Fruit fly (Drosophila melanogaster) whole organism, embryonic: ENCODE measurements around the gene Grd.
A peak's percentile ranks its signal among the peaks of the same experiment; 100 is the strongest.

Experiments
- Awh ChIP-seq: fragments of 200-800 bp; sonication (Bioruptor generic); IDR thresholded peaks from 2 replicates; pipeline ENCODE4, ENCODE4 v1.3.6; 2022; ENCODE audit warnings: missing biosample characterization, missing genetic modification characterization
- B-H1 ChIP-seq: fragments of 200-800 bp; sonication (Bioruptor generic); IDR thresholded peaks from 3 replicates; pipeline ENCODE4 v1.3.6; 2022; ENCODE audit warnings: missing biosample characterization, missing genetic modification characterization
- Bgb ChIP-seq: fragments of 200-800 bp; sonication (Bioruptor generic); IDR thresholded peaks from 2 replicates; pipeline ENCODE4 v1.3.6; 2022; ENCODE audit warnings: missing biosample characterization, missing genetic modification characterization; ENCODE audit not compliant: partially characterized antibody
- CG11504 ChIP-seq: fragments of 200-800 bp; sonication (Bioruptor generic); optimal IDR thresholded peaks from 3 replicates; lab custom pipeline; 2019; ENCODE audit warnings: missing biosample characterization, mild to moderate bottlenecking, missing genetic modification characterization, moderate library complexity
- CG12071 ChIP-seq: fragments of 200-800 bp; sonication (Bioruptor generic); optimal IDR thresholded peaks from 3 replicates; lab custom pipeline; 2018; ENCODE audit warnings: missing biosample characterization, mild to moderate bottlenecking, missing genetic modification characterization
- CG12299 ChIP-seq: fragments of 200-800 bp; sonication (Bioruptor generic); optimal IDR thresholded peaks from 2 replicates; lab custom pipeline; 2018; ENCODE audit warnings: missing biosample characterization, mild to moderate bottlenecking, missing genetic modification characterization
- CG13775 ChIP-seq: fragments of 200-800 bp; sonication (Bioruptor generic); optimal IDR thresholded peaks from 3 replicates; lab custom pipeline; 2017; ENCODE audit warnings: missing biosample characterization, mild to moderate bottlenecking, missing genetic modification characterization
- CG14014 ChIP-seq: fragments of 200-800 bp; sonication (Bioruptor generic); IDR thresholded peaks from 2 replicates; pipeline ENCODE4 v1.3.6; 2022; ENCODE audit warnings: missing biosample characterization, missing genetic modification characterization
- CG14441 ChIP-seq: fragments of 200-800 bp; sonication (Bioruptor generic); IDR thresholded peaks from 2 replicates; pipeline ENCODE4 v1.3.6; 2022; ENCODE audit warnings: missing biosample characterization, missing genetic modification characterization
- CG15073 ChIP-seq: fragments of 200-800 bp; sonication (Bioruptor generic); optimal IDR thresholded peaks from 2 replicates; lab custom pipeline; 2016; ENCODE audit warnings: missing biosample characterization, missing genetic modification characterization
- CG17385 ChIP-seq: fragments of 200-800 bp; sonication (Bioruptor generic); optimal IDR thresholded peaks from 3 replicates; lab custom pipeline; 2018; ENCODE audit warnings: missing biosample characterization, mild to moderate bottlenecking, missing genetic modification characterization
- CG17568 ChIP-seq: fragments of 200-800 bp; sonication (Bioruptor generic); optimal IDR thresholded peaks from 2 replicates; lab custom pipeline; 2018; ENCODE audit warnings: missing biosample characterization, mild to moderate bottlenecking, missing genetic modification characterization, moderate library complexity
- CG1832 ChIP-seq: fragments of 200-800 bp; sonication (Bioruptor generic); optimal IDR thresholded peaks from 2 replicates; lab custom pipeline; 2017; ENCODE audit warnings: missing biosample characterization, mild to moderate bottlenecking, missing genetic modification characterization, inconsistent platforms
- CG2889 ChIP-seq: fragments of 200-800 bp; sonication (Bioruptor generic); IDR thresholded peaks from 3 replicates; pipeline ENCODE4 v1.3.6; 2022; ENCODE audit warnings: missing biosample characterization, missing genetic modification characterization
- CG31365 ChIP-seq: fragments of 200-800 bp; sonication (Bioruptor generic); optimal IDR thresholded peaks from 2 replicates; lab custom pipeline; 2018; ENCODE audit warnings: missing biosample characterization, mild to moderate bottlenecking, missing genetic modification characterization
- CG32772 ChIP-seq: fragments of 200-800 bp; sonication (Bioruptor generic); IDR thresholded peaks from 2 replicates; pipeline ENCODE4 v1.3.6; 2022; ENCODE audit warnings: missing biosample characterization, missing genetic modification characterization
- CG3281 ChIP-seq: fragments of 200-800 bp; sonication (Bioruptor generic); optimal IDR thresholded peaks from 3 replicates; lab custom pipeline; 2017; ENCODE audit warnings: missing biosample characterization, mild to moderate bottlenecking, missing genetic modification characterization
- CG4707 ChIP-seq: fragments of 200-800 bp; sonication (Bioruptor generic); optimal IDR thresholded peaks from 2 replicates; lab custom pipeline; 2018; ENCODE audit warnings: missing biosample characterization, mild to moderate bottlenecking, missing genetic modification characterization, moderate library complexity
- CG4730 ChIP-seq: fragments of 200-800 bp; sonication (Bioruptor generic); IDR thresholded peaks from 2 replicates; pipeline ENCODE4 v1.3.6; 2022; ENCODE audit warnings: missing biosample characterization, missing genetic modification characterization
- CG4854 ChIP-seq: fragments of 200-800 bp; sonication (Bioruptor generic); optimal IDR thresholded peaks from 2 replicates; lab custom pipeline; 2016; ENCODE audit warnings: missing biosample characterization, missing genetic modification characterization, inconsistent platforms
- CG6813 ChIP-seq: fragments of 200-800 bp; sonication (Bioruptor generic); optimal IDR thresholded peaks from 2 replicates; lab custom pipeline; 2017; ENCODE audit warnings: missing biosample characterization, missing genetic modification characterization, mild to moderate bottlenecking, moderate library complexity, missing genetic modification reagents
- CG7745 ChIP-seq: fragments of 200-800 bp; sonication (Bioruptor generic); optimal IDR thresholded peaks from 2 replicates; lab custom pipeline; 2018; ENCODE audit warnings: missing biosample characterization, mild to moderate bottlenecking, missing genetic modification characterization, moderate library complexity
- CG7987 ChIP-seq: fragments of 200-800 bp; sonication (Bioruptor generic); optimal IDR thresholded peaks from 2 replicates; lab custom pipeline; 2018; ENCODE audit warnings: missing biosample characterization, mild to moderate bottlenecking, missing genetic modification characterization, moderate library complexity
- CG8924 ChIP-seq: fragments of 200-800 bp; optimal IDR thresholded peaks from 3 replicates; lab custom pipeline; 2019; ENCODE audit warnings: missing biosample characterization, mild to moderate bottlenecking, missing genetic modification characterization, moderate library complexity
- D19B ChIP-seq: fragments of 200-800 bp; sonication (Bioruptor generic); optimal IDR thresholded peaks from 2 replicates; lab custom pipeline; 2017; ENCODE audit warnings: missing biosample characterization, mild to moderate bottlenecking, missing genetic modification characterization
- Dad ChIP-seq: fragments of 200-800 bp; sonication (Bioruptor generic); optimal IDR thresholded peaks from 3 replicates; lab custom pipeline; 2016; ENCODE audit warnings: missing biosample characterization, missing genetic modification characterization
- HHEX ChIP-seq: fragments of 200-800 bp; sonication (Bioruptor generic); optimal IDR thresholded peaks from 3 replicates; lab custom pipeline; 2017; ENCODE audit warnings: missing biosample characterization, mild to moderate bottlenecking, missing genetic modification characterization, missing genetic modification reagents
- Hand ChIP-seq: fragments of 200-800 bp; sonication (Bioruptor generic); optimal IDR thresholded peaks from 2 replicates; lab custom pipeline; 2017; ENCODE audit warnings: mild to moderate bottlenecking, missing biosample characterization, missing genetic modification reagents, missing genetic modification characterization
- Hr3 ChIP-seq: fragments of 200-800 bp; sonication (Bioruptor generic); optimal IDR thresholded peaks from 3 replicates; lab custom pipeline; 2016; ENCODE audit warnings: missing biosample characterization, missing genetic modification characterization
- MTF-1 ChIP-seq: fragments of 200-800 bp; sonication (Bioruptor generic); optimal IDR thresholded peaks from 2 replicates; lab custom pipeline; 2018; ENCODE audit warnings: missing biosample characterization, mild to moderate bottlenecking, missing genetic modification characterization, borderline replicate concordance
- Mrtf ChIP-seq: fragments of 200-800 bp; sonication (Bioruptor generic); IDR thresholded peaks from 3 replicates; pipeline ENCODE4 v1.3.6; 2022; ENCODE audit warnings: missing biosample characterization, missing genetic modification characterization
- Nf-YC ChIP-seq: fragments of 200-800 bp; optimal IDR thresholded peaks from 3 replicates; lab custom pipeline; 2019; ENCODE audit warnings: missing biosample characterization, mild to moderate bottlenecking, missing genetic modification characterization, moderate library complexity
- Optix ChIP-seq: fragments of 200-800 bp; sonication (Bioruptor generic); IDR thresholded peaks from 3 replicates; pipeline ENCODE4 v1.3.6; 2022; ENCODE audit warnings: missing biosample characterization, missing genetic modification characterization
- amos ChIP-seq: fragments of 200-800 bp; sonication (Bioruptor generic); IDR thresholded peaks from 2 replicates; pipeline ENCODE4 v1.3.6; 2022; ENCODE audit warnings: missing biosample characterization, missing genetic modification characterization; ENCODE audit not compliant: partially characterized antibody
- bab2 ChIP-seq: fragments of 200-800 bp; sonication (Bioruptor generic); optimal IDR thresholded peaks from 2 replicates; lab custom pipeline; 2016; ENCODE audit warnings: missing biosample characterization, missing genetic modification characterization
- bbx ChIP-seq: fragments of 200-800 bp; sonication (Bioruptor generic); IDR thresholded peaks from 2 replicates; pipeline ENCODE4 v1.3.6; 2022; ENCODE audit warnings: missing biosample characterization, missing genetic modification characterization; ENCODE audit not compliant: partially characterized antibody
- bcd ChIP-seq: fragments of 200-800 bp; sonication (Bioruptor generic); optimal IDR thresholded peaks from 2 replicates; lab custom pipeline; 2017; ENCODE audit warnings: missing biosample characterization, mild to moderate bottlenecking, missing genetic modification characterization
- chm ChIP-seq: fragments of 200-800 bp; sonication (Bioruptor generic); IDR thresholded peaks from 2 replicates; pipeline ENCODE4 v1.3.6; 2022; ENCODE audit warnings: missing biosample characterization, missing genetic modification characterization
- cwo ChIP-seq: fragments of 200-800 bp; sonication (Bioruptor generic); optimal IDR thresholded peaks from 3 replicates; lab custom pipeline; 2017; ENCODE audit warnings: missing biosample characterization, missing genetic modification characterization, mild to moderate bottlenecking, moderate library complexity, missing genetic modification reagents
- danr ChIP-seq: fragments of 200-800 bp; sonication (Bioruptor generic); IDR thresholded peaks from 2 replicates; pipeline ENCODE4 v1.3.6; 2022; ENCODE audit warnings: missing biosample characterization, missing genetic modification characterization
- gfzf ChIP-seq: fragments of 200-800 bp; sonication (Bioruptor generic); optimal IDR thresholded peaks from 2 replicates; lab custom pipeline; 2016; ENCODE audit warnings: missing biosample characterization, mild to moderate bottlenecking, missing genetic modification characterization, moderate library complexity
- jigr1 ChIP-seq: fragments of 200-800 bp; sonication (Bioruptor generic); IDR thresholded peaks from 3 replicates; pipeline ENCODE4 v1.3.6; 2022; ENCODE audit warnings: missing biosample characterization, missing genetic modification characterization
- lab ChIP-seq: fragments of 200-800 bp; sonication (Bioruptor generic); optimal IDR thresholded peaks from 3 replicates; lab custom pipeline; 2017; ENCODE audit warnings: missing biosample characterization, missing genetic modification characterization, mild to moderate bottlenecking, moderate library complexity, missing genetic modification reagents
- luna ChIP-seq: fragments of 200-800 bp; sonication (Bioruptor generic); optimal IDR thresholded peaks from 2 replicates; lab custom pipeline; 2016; ENCODE audit warnings: missing biosample characterization, missing genetic modification characterization
- pan ChIP-seq, 4 experiments: fragments of >200 bp in 3 of 4; fragments of 200-800 bp in 1 of 4; sonication (Bioruptor generic) in 1 of 4; optimal IDR thresholded peaks in 3 of 4; IDR thresholded peaks in 1 of 4; 2 replicates each; pipeline versions ENCODE4 v1.3.6 to Lab custom; 2017 to 2022; ENCODE audit warnings: missing biosample characterization in 2 of 4, missing genetic modification characterization in 2 of 4, mixed read lengths in 1 of 4
- rib ChIP-seq: fragments of 200-800 bp; sonication (Bioruptor generic); IDR thresholded peaks from 2 replicates; pipeline ENCODE4 v1.3.6; 2022; ENCODE audit warnings: missing biosample characterization, missing genetic modification characterization
- sd ChIP-seq: fragments of 200-800 bp; sonication (Bioruptor generic); optimal IDR thresholded peaks from 3 replicates; lab custom pipeline; 2018; ENCODE audit warnings: missing biosample characterization, mild to moderate bottlenecking, missing genetic modification characterization, moderate library complexity
- sens ChIP-seq: fragments of 200-800 bp; sonication (Bioruptor generic); peaks from one replicate; lab custom pipeline; 2016; ENCODE audit warnings: missing biosample characterization, missing genetic modification characterization
- sim ChIP-seq: fragments of 200-800 bp; sonication (Bioruptor generic); IDR thresholded peaks from 2 replicates; pipeline ENCODE4 v1.3.6; 2022; ENCODE audit warnings: missing biosample characterization, missing genetic modification characterization
- vfl ChIP-seq: fragments of 200-800 bp; sonication (Bioruptor generic); optimal IDR thresholded peaks from 2 replicates; lab custom pipeline; 2016; ENCODE audit warnings: missing biosample characterization, missing genetic modification characterization
- zen ChIP-seq: fragments of 200-800 bp; sonication (Bioruptor generic); optimal IDR thresholded peaks from 3 replicates; lab custom pipeline; 2018; ENCODE audit warnings: missing biosample characterization, mild to moderate bottlenecking, missing genetic modification characterization, moderate library complexity

Grd gene

DNA sequence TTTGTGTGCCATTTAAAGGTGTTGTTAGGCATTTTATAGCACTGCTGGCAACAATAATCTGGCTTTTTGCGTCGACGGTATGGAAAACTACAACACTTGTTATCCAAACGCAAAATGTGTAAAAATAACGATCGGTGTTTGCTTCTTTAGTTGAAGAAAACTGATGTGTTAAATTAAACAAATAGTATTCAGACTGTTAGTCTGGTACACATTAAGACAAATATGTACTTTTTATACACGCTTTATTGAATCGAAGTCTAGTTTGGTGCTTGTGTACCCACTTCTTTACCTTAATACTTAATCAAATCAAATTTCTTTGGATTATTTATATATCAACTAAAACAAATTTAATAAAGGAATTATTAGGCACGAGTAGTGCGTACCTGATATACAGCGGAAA is 31.6 kb upstream of the Grd start (continued):
- TF ChIP-seq CG6813 (peak; percentile 79), CG15073 (GFP tag; lab: Kevin White, UChicago) (no peak), pan (optimal IDR thresholded peaks at IDR 0.05; lab: Kevin White, UChicago) (no peak), pan (GFP tag; optimal IDR thresholded peaks at IDR 0.05 in 1 of 2, IDR thresholded peaks at IDR 0.05 in 1 of 2) (no peak), bcd (GFP tag; lab: Kevin White, UChicago) (peak; percentile 3), CG17568 (peak; percentile 63), sim (GFP tag; lab: Robert Waterston, UW) (no peak), D19B (GFP tag; lab: Kevin White, UChicago) (peak; percentile 39), Mrtf (GFP tag; lab: Robert Waterston, UW) (no peak), chm (GFP tag; lab: Robert Waterston, UW) (no peak), Bgb (GFP tag; lab: Robert Waterston, UW) (no peak), Nf-YC (tag; lab: Kevin White, UChicago) (no peak), danr (GFP tag; lab: Robert Waterston, UW) (no peak), gfzf (GFP tag; lab: Kevin White, UChicago) (no peak), CG11504 (no peak), CG12071 (GFP tag; lab: Kevin White, UChicago) (peak; percentile 46), CG32772 (GFP tag; lab: Robert Waterston, UW) (no peak), CG7745 (no peak), luna (peak; percentile 11), sens (GFP tag; lab: Kevin White, UChicago) (no peak), CG4707 (GFP tag; lab: Kevin White, UChicago) (no peak), B-H1 (no peak), amos (no peak), CG12299 (tag; lab: Kevin White, UChicago) (peak; percentile 53), CG17385 (GFP tag; lab: Kevin White, UChicago) (peak; percentile 24), sd (tag; lab: Kevin White, UChicago) (no peak), CG31365 (tag; lab: Kevin White, UChicago) (peak; percentile 23), rib (GFP tag; lab: Robert Waterston, UW) (no peak), cwo (GFP tag; lab: Kevin White, UChicago) (peak; percentile 64), Hand (GFP tag; lab: Kevin White, UChicago) (peak; percentile 49), CG14441 (no peak), Dad (GFP tag; lab: Kevin White, UChicago) (no peak), vfl (no peak), zen (tag; lab: Kevin White, UChicago) (no peak), CG4854 (GFP tag; lab: Kevin White, UChicago) (no peak), lab (GFP tag; lab: Kevin White, UChicago) (peak; percentile 94), Hr3 (GFP tag; lab: Kevin White, UChicago) (no peak), HHEX (GFP tag; lab: Kevin White, UChicago) (peak; percentile 70), CG3281 (GFP tag; lab: Kevin White, UChicago) (peak; percentile 88), CG7987 (GFP tag; lab: Kevin White, UChicago) (no peak), jigr1 (no peak), CG2889 (GFP tag; lab: Robert Waterston, UW) (no peak), CG1832 (GFP tag; lab: Kevin White, UChicago) (no peak), Optix (no peak), CG8924 (tag; lab: Kevin White, UChicago) (no peak), CG13775 (GFP tag; lab: Kevin White, UChicago) (no peak), bbx (GFP tag; lab: Robert Waterston, UW) (no peak), Awh (GFP tag; lab: Robert Waterston, UW) (no peak), CG4730 (GFP tag; lab: Robert Waterston, UW) (no peak), bab2 (GFP tag; lab: Kevin White, UChicago) (peak; percentile 1), CG14014 (no peak), MTF-1 (no peak)
